Worm (Caenorhabditis elegans) whole organism, young adult: ENCODE measurements around the gene ugt-59.

Experiments
- B0019.2 ChIP-seq: fragments of 200-800 bp; sonication (Bioruptor generic); conservative IDR thresholded peaks from 2 replicates; pipeline ENCODE4 v1.3.6; 2022; ENCODE audit warnings: missing genetic modification reagents, missing genetic modification characterization, missing compliant biosample characterization
- B0035.1 ChIP-seq: sonication (generic microtip); optimal IDR thresholded peaks from 2 replicates; lab custom pipeline; 2016; ENCODE audit warnings: missing genetic modification characterization, mild to moderate bottlenecking, missing compliant biosample characterization, missing genotype, missing genetic modification reagents
- B0261.1 ChIP-seq: sonication (generic microtip); optimal IDR thresholded peaks from 2 replicates; lab custom pipeline; 2016; ENCODE audit warnings: mild to moderate bottlenecking, missing genetic modification characterization, moderate library complexity, missing compliant biosample characterization
- D2030.7 ChIP-seq: fragments of 200-800 bp; sonication (Bioruptor generic); IDR thresholded peaks from 2 replicates; pipeline ENCODE4 v1.3.6; 2022; ENCODE audit warnings: missing genetic modification reagents, missing genetic modification characterization, missing compliant biosample characterization
- F49E8.2 ChIP-seq: sonication (generic microtip); optimal IDR thresholded peaks from 3 replicates; lab custom pipeline; 2017; ENCODE audit warnings: missing genetic modification characterization, mild to moderate bottlenecking, missing compliant biosample characterization, antibody characterized with exemption, moderate library complexity; ENCODE audit not compliant: insufficient read depth
- F57C9.4 ChIP-seq: sonication (generic microtip); optimal IDR thresholded peaks from 2 replicates; lab custom pipeline; 2017; ENCODE audit warnings: mild to moderate bottlenecking, missing genetic modification characterization, missing compliant biosample characterization
- Y95B8A.8 ChIP-seq: fragments of 200-800 bp; sonication (Bioruptor generic); IDR thresholded peaks from 2 replicates; pipeline ENCODE4 v1.3.6; 2022; ENCODE audit warnings: missing genetic modification reagents, missing genetic modification characterization, missing compliant biosample characterization
- ZK185.1 ChIP-seq: sonication (generic microtip); optimal IDR thresholded peaks from 2 replicates; lab custom pipeline; 2016; ENCODE audit warnings: mild to moderate bottlenecking, missing genetic modification characterization, missing compliant biosample characterization; ENCODE audit not compliant: poor library complexity, severe bottlenecking
- aptf-3 ChIP-seq: fragments of 200-800 bp; sonication (Bioruptor generic); IDR thresholded peaks from 2 replicates; pipeline ENCODE4 v1.3.6; 2022; ENCODE audit warnings: missing genetic modification characterization, missing compliant biosample characterization
- ceh-79 ChIP-seq: sonication (generic microtip); optimal IDR thresholded peaks from 2 replicates; lab custom pipeline; 2017; ENCODE audit warnings: mild to moderate bottlenecking, missing genetic modification characterization, missing compliant biosample characterization
- die-1 ChIP-seq: sonication (generic microtip); optimal IDR thresholded peaks from 2 replicates; lab custom pipeline; 2016; ENCODE audit warnings: missing genotype, mild to moderate bottlenecking, missing genetic modification characterization, missing compliant biosample characterization
- dox-1 ChIP-seq: fragments of 200-800 bp; sonication (Bioruptor generic); IDR thresholded peaks from 2 replicates; pipeline ENCODE4 v1.3.6; 2022; ENCODE audit warnings: missing genetic modification reagents, missing genetic modification characterization, missing compliant biosample characterization
- egl-44 ChIP-seq: fragments of 200-800 bp; sonication (Bioruptor generic); IDR thresholded peaks from 2 replicates; pipeline ENCODE4 v1.3.6; 2022; ENCODE audit warnings: missing genetic modification reagents, missing genetic modification characterization, missing compliant biosample characterization
- ekl-4 ChIP-seq: fragments of 200-800 bp; sonication (Bioruptor generic); IDR thresholded peaks from 2 replicates; pipeline ENCODE4 v1.3.6; 2022; ENCODE audit warnings: missing genetic modification reagents, missing genetic modification characterization, missing compliant biosample characterization
- fkh-3 ChIP-seq: sonication (generic microtip); optimal IDR thresholded peaks from 2 replicates; lab custom pipeline; 2016; ENCODE audit warnings: mild to moderate bottlenecking, missing genetic modification characterization, missing compliant biosample characterization
- him-1 ChIP-seq: sonication (generic microtip); optimal IDR thresholded peaks from 2 replicates; lab custom pipeline; 2016; ENCODE audit warnings: missing genotype, missing genetic modification reagents, missing genetic modification characterization, missing compliant biosample characterization
- hsf-1 ChIP-seq: fragments of 200-800 bp; sonication (Bioruptor generic); IDR thresholded peaks from 2 replicates; pipeline ENCODE4 v1.3.6; 2022; ENCODE audit warnings: missing genetic modification reagents, missing genetic modification characterization, missing compliant biosample characterization
- lin-26 ChIP-seq: fragments of 200-800 bp; sonication (Bioruptor generic); IDR thresholded peaks from 2 replicates; pipeline ENCODE4 v1.3.6; 2022; ENCODE audit warnings: missing genetic modification reagents, missing genetic modification characterization, missing compliant biosample characterization
- lin-54 ChIP-seq: fragments of 200-800 bp; sonication (Bioruptor generic); optimal IDR thresholded peaks from 2 replicates; lab custom pipeline; 2018; ENCODE audit warnings: mild to moderate bottlenecking, missing genetic modification characterization, missing compliant biosample characterization
- lir-1 ChIP-seq: fragments of 200-800 bp; sonication (Bioruptor generic); conservative IDR thresholded peaks from 2 replicates; pipeline ENCODE4 v1.3.6; 2022; ENCODE audit warnings: missing genetic modification reagents, missing genetic modification characterization, missing compliant biosample characterization
- lsy-27 ChIP-seq: sonication (generic microtip); optimal IDR thresholded peaks from 2 replicates; lab custom pipeline; 2017; ENCODE audit warnings: missing genetic modification characterization, mild to moderate bottlenecking, missing compliant biosample characterization, antibody characterized with exemption, missing genotype, borderline replicate concordance; ENCODE audit not compliant: insufficient read depth
- mel-28 ChIP-seq: sonication (generic microtip); optimal IDR thresholded peaks from 2 replicates; lab custom pipeline; 2016; ENCODE audit warnings: borderline replicate concordance, mild to moderate bottlenecking, missing genetic modification characterization, missing compliant biosample characterization
- mes-4 ChIP-seq: sonication (generic microtip); optimal IDR thresholded peaks from 2 replicates; lab custom pipeline; 2016; ENCODE audit warnings: missing genotype, missing genetic modification characterization, missing compliant biosample characterization
- mxl-1 ChIP-seq: sonication (generic microtip); optimal IDR thresholded peaks from 2 replicates; lab custom pipeline; 2016; ENCODE audit warnings: missing genetic modification characterization, missing compliant biosample characterization
- nhr-179 ChIP-seq: sonication (generic microtip); optimal IDR thresholded peaks from 2 replicates; lab custom pipeline; 2016; ENCODE audit warnings: mild to moderate bottlenecking, missing genetic modification characterization, missing compliant biosample characterization
- nhr-27 ChIP-seq: fragments of 200-800 bp; sonication (Bioruptor generic); optimal IDR thresholded peaks from 2 replicates; lab custom pipeline; 2018; ENCODE audit warnings: mild to moderate bottlenecking, missing genetic modification characterization, moderate library complexity, missing compliant biosample characterization
- nhr-90 ChIP-seq: sonication (generic microtip); optimal IDR thresholded peaks from 2 replicates; lab custom pipeline; 2016; ENCODE audit warnings: missing genotype, mild to moderate bottlenecking, missing genetic modification characterization, missing compliant biosample characterization
- pbrm-1 ChIP-seq: fragments of 200-800 bp; sonication (Bioruptor generic); IDR thresholded peaks from 2 replicates; pipeline ENCODE4 v1.3.6; 2022; ENCODE audit warnings: missing genetic modification reagents, missing genetic modification characterization, missing compliant biosample characterization
- rec-8 ChIP-seq, 2 experiments: sonication (generic microtip); optimal IDR thresholded peaks; 2 replicates each; lab custom pipeline; 2016; ENCODE audit warnings: mild to moderate bottlenecking in 2 of 2, missing genetic modification characterization in 2 of 2, missing genetic modification reagents in 2 of 2, missing genotype in 2 of 2, missing biosample characterization in 1 of 2, missing compliant biosample characterization in 1 of 2, moderate library complexity in 1 of 2
- rpc-1 ChIP-seq, 2 experiments: fragments of 150-350 bp in 1 of 2; sonication (generic microtip) in 1 of 2; optimal IDR thresholded peaks; 2 replicates each; lab custom pipeline; 2014 to 2018; ENCODE audit warnings: missing biosample characterization in 1 of 2, missing genetic modification characterization in 1 of 2, missing genetic modification reagents in 1 of 2, missing genotype in 1 of 2
- sdz-38 ChIP-seq: sonication (generic microtip); optimal IDR thresholded peaks from 2 replicates; lab custom pipeline; 2016; ENCODE audit warnings: missing genotype, missing genetic modification characterization, missing compliant biosample characterization
- snpc-1.1 ChIP-seq: sonication (generic microtip); optimal IDR thresholded peaks from 2 replicates; lab custom pipeline; 2017; ENCODE audit warnings: missing genetic modification characterization, mild to moderate bottlenecking, missing compliant biosample characterization, antibody characterized with exemption, moderate library complexity, missing genotype, missing genetic modification reagents; ENCODE audit not compliant: insufficient read depth
- tbp1 ChIP-seq: fragments of 200-800 bp; sonication (Bioruptor generic); optimal IDR thresholded peaks from 2 replicates; lab custom pipeline; 2018; ENCODE audit warnings: mild to moderate bottlenecking, missing genetic modification characterization, missing compliant biosample characterization
- tbx-9 ChIP-seq: sonication (generic microtip); optimal IDR thresholded peaks from 2 replicates; lab custom pipeline; 2016; ENCODE audit warnings: borderline replicate concordance, missing genetic modification characterization, inconsistent platforms, missing compliant biosample characterization
- xnd-1 ChIP-seq: sonication (generic microtip); optimal IDR thresholded peaks from 2 replicates; lab custom pipeline; 2016; ENCODE audit warnings: missing genotype, missing genetic modification reagents, missing genetic modification characterization, missing compliant biosample characterization
- zfh-2 ChIP-seq: fragments of 200-800 bp; sonication (Bioruptor generic); conservative IDR thresholded peaks from 2 replicates; pipeline ENCODE4 v1.3.6; 2022; ENCODE audit warnings: missing genetic modification reagents, missing genetic modification characterization, missing compliant biosample characterization
- ztf-18 ChIP-seq: sonication (generic microtip); optimal IDR thresholded peaks from 2 replicates; lab custom pipeline; 2016; ENCODE audit warnings: missing genotype, mild to moderate bottlenecking, missing genetic modification characterization, missing compliant biosample characterization
- ztf-28 ChIP-seq: fragments of 200-800 bp; sonication (Bioruptor generic); IDR thresholded peaks from 2 replicates; pipeline ENCODE4 v1.3.6; 2022; ENCODE audit warnings: missing genetic modification reagents, missing genetic modification characterization, missing compliant biosample characterization
- ztf-6 ChIP-seq: fragments of 200-800 bp; sonication (Bioruptor generic); IDR thresholded peaks from 2 replicates; pipeline ENCODE4 v1.3.6; 2022; ENCODE audit warnings: missing genetic modification reagents, missing genetic modification characterization, missing compliant biosample characterization

The ugt-59 gene

DNA sequence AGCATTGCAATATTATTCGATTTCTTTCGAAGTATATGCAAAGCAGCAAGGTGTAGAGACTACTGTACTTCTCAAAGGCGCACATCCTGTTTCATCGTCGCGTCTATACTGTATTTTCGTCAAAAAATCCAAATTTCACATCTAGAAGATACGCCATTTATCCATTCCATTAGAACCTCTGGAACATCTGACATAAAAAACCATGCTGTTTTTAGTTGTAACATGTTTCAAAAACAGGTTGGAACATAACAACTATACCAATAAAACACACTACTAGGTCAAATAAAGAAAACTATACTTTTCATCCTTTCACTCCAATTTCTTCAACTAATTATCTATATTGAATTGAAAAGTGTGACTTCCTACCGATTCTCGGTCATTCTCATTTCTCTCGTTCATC, at the start of gene ugt-59:
Gene ugt-59, plus strand, starts transcription at position 301 of the 400 bp plus-strand sequence.
- TF ChIP-seq egl-44 (GFP tag; lab: Robert Waterston, UW), result no peak

ce11 chrIV:10311115-10311514, 49.3 kb upstream of the ugt-59 start:
- TF ChIP-seq Y95B8A.8 (GFP tag; lab: Robert Waterston, UW) (0 out of 2 replicates have a peak, but pooled peaks have one; percentile 26), pbrm-1 (peak; percentile 51; the same call in 1 of the 2 replicates), B0261.1 (tag; lab: Kevin White, UChicago) (peak; percentile 74), mel-28 (tag; lab: Kevin White, UChicago) (no peak), lin-26 (GFP tag; lab: Robert Waterston, UW) (peak; percentile 71; the same call in 1 of the 2 replicates), nhr-27 (no peak), hsf-1 (GFP tag; lab: Robert Waterston, UW) (no peak), lin-54 (GFP tag; lab: Kevin White, UChicago) (no peak), ZK185.1 (tag; lab: Kevin White, UChicago) (peak; percentile 58), tbp1 (peak; percentile 92), ztf-28 (GFP tag; lab: Robert Waterston, UW) (no peak), rpc-1 (optimal IDR thresholded peaks at IDR 0.05; lab: Kevin White, UChicago) (peak; percentile 73), rpc-1 (tag; optimal IDR thresholded peaks at IDR 0.05; lab: Kevin White, UChicago) (peak; percentile 93), ztf-18 (tag; lab: Kevin White, UChicago) (peak; percentile 8), F49E8.2 (tag; lab: Kevin White, UChicago) (no peak), F57C9.4 (tag; lab: Kevin White, UChicago) (no peak), B0035.1 (no peak), aptf-3 (GFP tag; lab: Robert Waterston, UW) (no peak), mxl-1 (tag; lab: Kevin White, UChicago) (peak; percentile 35), him-1 (tag; lab: Kevin White, UChicago) (peak; percentile 68), B0019.2 (GFP tag; lab: Robert Waterston, UW) (no peak), nhr-90 (tag; lab: Kevin White, UChicago) (peak; percentile 37), ceh-79 (tag; lab: Kevin White, UChicago) (no peak), lsy-27 (tag; lab: Kevin White, UChicago) (no peak), xnd-1 (tag; lab: Kevin White, UChicago) (no peak), D2030.7 (GFP tag; lab: Robert Waterston, UW) (0 out of 2 replicates have a peak, but pooled peaks have one; percentile 16), rec-8 (tag; optimal IDR thresholded peaks at IDR 0.05; lab: Kevin White, UChicago) (no peak), snpc-1.1 (peak; percentile 54), tbx-9 (no peak), mes-4 (tag; lab: Kevin White, UChicago) (no peak), die-1 (tag; lab: Kevin White, UChicago) (peak; percentile 51), ekl-4 (no peak), sdz-38 (tag; lab: Kevin White, UChicago) (no peak), dox-1 (no peak; the same call in 1 of the 2 replicates), zfh-2 (GFP tag; lab: Robert Waterston, UW) (no peak), ztf-6 (GFP tag; lab: Robert Waterston, UW) (no peak), fkh-3 (tag; lab: Kevin White, UChicago) (no peak), nhr-179 (tag; lab: Kevin White, UChicago) (no peak), lir-1 (no peak)
